Fruit fly (Drosophila melanogaster) whole organism, embryonic: ENCODE measurements around the gene tai.

ENCODE experiments used
- Ada2b ChIP-seq: fragments of 200-800 bp; sonication (Bioruptor generic); IDR thresholded peaks from 2 replicates; pipeline ENCODE4 v1.3.6; 2022; ENCODE audit warnings: missing biosample characterization, missing genetic modification characterization
- Atf3 ChIP-seq: fragments of 200-800 bp; sonication (Bioruptor generic); optimal IDR thresholded peaks from 3 replicates; lab custom pipeline; 2016; ENCODE audit warnings: missing biosample characterization, missing genetic modification characterization
- BtbVII ChIP-seq: fragments of 200-800 bp; sonication (Bioruptor generic); optimal IDR thresholded peaks from 3 replicates; lab custom pipeline; 2017; ENCODE audit warnings: missing biosample characterization, mild to moderate bottlenecking, missing genetic modification characterization
- C15 ChIP-seq: fragments of 200-800 bp; sonication (Bioruptor generic); IDR thresholded peaks from 3 replicates; pipeline ENCODE4 v1.3.6; 2022; ENCODE audit warnings: missing biosample characterization, missing genetic modification characterization
- CG10274 ChIP-seq: fragments of 200-800 bp; sonication (Bioruptor generic); optimal IDR thresholded peaks from 3 replicates; lab custom pipeline; 2017; ENCODE audit warnings: missing biosample characterization, mild to moderate bottlenecking, missing genetic modification characterization
- CG10366 ChIP-seq: fragments of 200-800 bp; sonication (Bioruptor generic); IDR thresholded peaks from 2 replicates; pipeline ENCODE4 v1.3.6; 2022; ENCODE audit warnings: missing biosample characterization, missing genetic modification characterization
- CG14441 ChIP-seq: fragments of 200-800 bp; sonication (Bioruptor generic); IDR thresholded peaks from 2 replicates; pipeline ENCODE4 v1.3.6; 2022; ENCODE audit warnings: missing biosample characterization, missing genetic modification characterization
- CG17359 ChIP-seq: fragments of 200-800 bp; sonication (Bioruptor generic); optimal IDR thresholded peaks from 3 replicates; lab custom pipeline; 2018; ENCODE audit warnings: missing biosample characterization, mild to moderate bottlenecking, missing genetic modification characterization, moderate library complexity
- CG18764 ChIP-seq: fragments of 200-800 bp; sonication (Bioruptor generic); optimal IDR thresholded peaks from 3 replicates; lab custom pipeline; 2016; ENCODE audit warnings: missing biosample characterization, missing genetic modification characterization
- CG31441 ChIP-seq: fragments of 200-800 bp; sonication (Bioruptor generic); IDR thresholded peaks from 2 replicates; pipeline ENCODE4 v1.3.6; 2022; ENCODE audit warnings: missing biosample characterization, missing genetic modification characterization
- CG32772 ChIP-seq: fragments of 200-800 bp; sonication (Bioruptor generic); IDR thresholded peaks from 2 replicates; pipeline ENCODE4 v1.3.6; 2022; ENCODE audit warnings: missing biosample characterization, missing genetic modification characterization
- CG34224 ChIP-seq: fragments of 200-800 bp; sonication (Bioruptor generic); IDR thresholded peaks from 3 replicates; pipeline ENCODE4 v1.3.6; 2022; ENCODE audit warnings: missing biosample characterization, missing genetic modification characterization; ENCODE audit not compliant: partially characterized antibody
- CG4854 ChIP-seq: fragments of 200-800 bp; sonication (Bioruptor generic); optimal IDR thresholded peaks from 2 replicates; lab custom pipeline; 2016; ENCODE audit warnings: missing biosample characterization, missing genetic modification characterization, inconsistent platforms
- CG6272 ChIP-seq: fragments of 200-800 bp; sonication (Bioruptor generic); IDR thresholded peaks from 2 replicates; pipeline ENCODE4 v1.3.6; 2022; ENCODE audit warnings: missing biosample characterization, missing genetic modification characterization
- CG7271 ChIP-seq: fragments of 200-800 bp; sonication (Bioruptor generic); optimal IDR thresholded peaks from 2 replicates; lab custom pipeline; 2018; ENCODE audit warnings: missing biosample characterization, mild to moderate bottlenecking, missing genetic modification characterization, moderate library complexity
- CG7786 ChIP-seq: fragments of 200-800 bp; sonication (Bioruptor generic); optimal IDR thresholded peaks from 2 replicates; lab custom pipeline; 2016; ENCODE audit warnings: missing biosample characterization, missing genetic modification characterization
- CG8290 ChIP-seq, 3 experiments: fragments of 200-800 bp; sonication (Bioruptor generic); optimal IDR thresholded peaks; 2 replicates each; lab custom pipeline; 2016 to 2019; ENCODE audit warnings: missing biosample characterization in 3 of 3, missing genetic modification characterization in 3 of 3, mild to moderate bottlenecking in 2 of 3, moderate library complexity in 1 of 3
- CG9727 ChIP-seq: fragments of 200-800 bp; sonication (Bioruptor generic); optimal IDR thresholded peaks from 3 replicates; lab custom pipeline; 2017; ENCODE audit warnings: missing biosample characterization, mild to moderate bottlenecking, missing genetic modification characterization
- CoRest ChIP-seq: fragments of 200-800 bp; sonication (Bioruptor generic); optimal IDR thresholded peaks from 3 replicates; lab custom pipeline; 2018; ENCODE audit warnings: missing biosample characterization, mild to moderate bottlenecking, missing genetic modification characterization, moderate library complexity
- E2f2 ChIP-seq: fragments of 200-800 bp; sonication (Bioruptor generic); IDR thresholded peaks from 2 replicates; pipeline ENCODE4 v1.3.6; 2022; ENCODE audit warnings: missing biosample characterization, missing genetic modification characterization
- ERR ChIP-seq: fragments of 200-800 bp; sonication (Bioruptor generic); optimal IDR thresholded peaks from 2 replicates; lab custom pipeline; 2016; ENCODE audit warnings: missing biosample characterization, missing genetic modification characterization
- Ets97D ChIP-seq: fragments of 200-800 bp; sonication (Bioruptor generic); optimal IDR thresholded peaks from 3 replicates; lab custom pipeline; 2016; ENCODE audit warnings: missing biosample characterization, missing genetic modification characterization
- H2.0 ChIP-seq: fragments of 200-800 bp; sonication (Bioruptor generic); IDR thresholded peaks from 2 replicates; pipeline ENCODE4 v1.3.6; 2022; ENCODE audit warnings: missing biosample characterization, missing genetic modification characterization
- HLH4C ChIP-seq: fragments of 200-800 bp; sonication (Bioruptor generic); IDR thresholded peaks from 3 replicates; pipeline ENCODE4 v1.3.6; 2022; ENCODE audit warnings: missing biosample characterization, missing genetic modification characterization; ENCODE audit not compliant: partially characterized antibody
- HLHmδ ChIP-seq: fragments of 200-800 bp; sonication (Bioruptor generic); optimal IDR thresholded peaks from 2 replicates; lab custom pipeline; 2018; ENCODE audit warnings: missing biosample characterization, mild to moderate bottlenecking, missing genetic modification characterization, moderate library complexity
- MBD-R2 ChIP-seq: fragments of 200-800 bp; sonication (Bioruptor generic); IDR thresholded peaks from 2 replicates; pipeline ENCODE4 v1.3.6; 2022; ENCODE audit warnings: missing biosample characterization, missing genetic modification characterization
- Meics ChIP-seq: fragments of 200-800 bp; sonication (Bioruptor generic); optimal IDR thresholded peaks from 2 replicates; lab custom pipeline; 2017; ENCODE audit warnings: missing biosample characterization, mild to moderate bottlenecking, missing genetic modification characterization
- Mrtf ChIP-seq: fragments of 200-800 bp; sonication (Bioruptor generic); IDR thresholded peaks from 3 replicates; pipeline ENCODE4 v1.3.6; 2022; ENCODE audit warnings: missing biosample characterization, missing genetic modification characterization
- NK7.1 ChIP-seq: fragments of 200-800 bp; sonication (Bioruptor generic); optimal IDR thresholded peaks from 3 replicates; lab custom pipeline; 2016; ENCODE audit warnings: missing biosample characterization, missing genetic modification characterization
- Rfx ChIP-seq: fragments of 200-800 bp; sonication (Bioruptor generic); IDR thresholded peaks from 2 replicates; pipeline ENCODE4 v1.3.6; 2022; ENCODE audit warnings: missing biosample characterization, missing genetic modification characterization
- Side ChIP-seq: fragments of 200-800 bp; sonication (Bioruptor generic); optimal IDR thresholded peaks from 2 replicates; lab custom pipeline; 2016; ENCODE audit warnings: missing biosample characterization, missing genetic modification characterization
- aop ChIP-seq: fragments of 200-800 bp; sonication (Bioruptor generic); IDR thresholded peaks from 2 replicates; pipeline ENCODE4 v1.3.6; 2022; ENCODE audit warnings: missing biosample characterization, missing genetic modification characterization
- chinmo ChIP-seq: fragments of 200-800 bp; sonication (Bioruptor generic); IDR thresholded peaks from 4 replicates; pipeline ENCODE4 v1.3.6; 2022; ENCODE audit warnings: missing biosample characterization, missing genetic modification characterization; ENCODE audit not compliant: partially characterized antibody
- chm ChIP-seq: fragments of 200-800 bp; sonication (Bioruptor generic); IDR thresholded peaks from 2 replicates; pipeline ENCODE4 v1.3.6; 2022; ENCODE audit warnings: missing biosample characterization, missing genetic modification characterization
- crp ChIP-seq, 2 experiments: fragments of 200-800 bp; sonication (Bioruptor generic); optimal IDR thresholded peaks; 2 replicates in 1 of 2; 3 replicates in 1 of 2; lab custom pipeline; 2017; ENCODE audit warnings: missing biosample characterization in 2 of 2, missing genetic modification characterization in 2 of 2, mild to moderate bottlenecking in 1 of 2, moderate library complexity in 1 of 2
- cwo ChIP-seq: fragments of 200-800 bp; sonication (Bioruptor generic); optimal IDR thresholded peaks from 3 replicates; lab custom pipeline; 2017; ENCODE audit warnings: missing biosample characterization, missing genetic modification characterization, mild to moderate bottlenecking, moderate library complexity, missing genetic modification reagents
- dmrt11E ChIP-seq: fragments of 200-800 bp; sonication (Bioruptor generic); optimal IDR thresholded peaks from 3 replicates; lab custom pipeline; 2018; ENCODE audit warnings: missing biosample characterization, mild to moderate bottlenecking, missing genetic modification characterization, moderate library complexity
- ems ChIP-seq: fragments of 200-800 bp; sonication (Bioruptor generic); optimal IDR thresholded peaks from 3 replicates; lab custom pipeline; 2016; ENCODE audit warnings: missing biosample characterization, missing genetic modification characterization
- fu2 ChIP-seq: fragments of 200-800 bp; sonication (Bioruptor generic); optimal IDR thresholded peaks from 2 replicates; lab custom pipeline; 2016; ENCODE audit warnings: missing biosample characterization, missing genetic modification characterization
- gem ChIP-seq: fragments of 200-800 bp; sonication (Bioruptor generic); optimal IDR thresholded peaks from 2 replicates; lab custom pipeline; 2019; ENCODE audit warnings: missing biosample characterization, mild to moderate bottlenecking, missing genetic modification characterization, moderate library complexity
- kay ChIP-seq: fragments of 200-800 bp; sonication (Bioruptor generic); optimal IDR thresholded peaks from 2 replicates; lab custom pipeline; 2016; ENCODE audit warnings: missing biosample characterization, missing genetic modification characterization
- ken ChIP-seq: fragments of 200-800 bp; sonication (Bioruptor generic); IDR thresholded peaks from 3 replicates; pipeline ENCODE4 v1.3.6; 2022; ENCODE audit warnings: missing biosample characterization, missing genetic modification characterization
- lmd ChIP-seq: fragments of 200-800 bp; sonication (Bioruptor generic); IDR thresholded peaks from 2 replicates; pipeline ENCODE4 v1.3.6; 2022; ENCODE audit warnings: missing biosample characterization, missing genetic modification characterization
- seq ChIP-seq: fragments of 200-800 bp; sonication (Bioruptor generic); IDR thresholded peaks from 2 replicates; pipeline ENCODE4 v1.3.6; 2022; ENCODE audit warnings: missing biosample characterization, missing genetic modification characterization
- sna ChIP-seq: fragments of 200-800 bp; sonication (Bioruptor generic); IDR thresholded peaks from 2 replicates; pipeline ENCODE4 v1.3.6; 2022; ENCODE audit warnings: missing biosample characterization, missing genetic modification characterization; ENCODE audit not compliant: partially characterized antibody
- so ChIP-seq: fragments of 200-800 bp; sonication (Bioruptor generic); IDR thresholded peaks from 3 replicates; pipeline ENCODE4 v1.3.6; 2022; ENCODE audit warnings: missing biosample characterization, missing genetic modification characterization
- tin ChIP-seq: fragments of 200-800 bp; sonication (Bioruptor generic); optimal IDR thresholded peaks from 3 replicates; lab custom pipeline; 2016; ENCODE audit warnings: missing biosample characterization, missing genetic modification characterization
- tup ChIP-seq: fragments of 200-800 bp; sonication (Bioruptor generic); optimal IDR thresholded peaks from 2 replicates; lab custom pipeline; 2016; ENCODE audit warnings: missing biosample characterization, mild to moderate bottlenecking, missing genetic modification characterization, moderate library complexity
- vnd ChIP-seq: fragments of 200-800 bp; sonication (Bioruptor generic); IDR thresholded peaks from 3 replicates; pipeline ENCODE4 v1.3.6; 2022; ENCODE audit warnings: missing biosample characterization, missing genetic modification characterization; ENCODE audit not compliant: partially characterized antibody
- z ChIP-seq: fragments of 200-800 bp; sonication (Bioruptor generic); IDR thresholded peaks from 3 replicates; pipeline ENCODE4 v1.3.6; 2022; ENCODE audit warnings: missing biosample characterization, missing genetic modification characterization
- zfh1 ChIP-seq: fragments of 200-800 bp; sonication (Bioruptor generic); IDR thresholded peaks from 3 replicates; pipeline ENCODE4 v1.3.6; 2022; ENCODE audit warnings: missing biosample characterization, missing genetic modification characterization
- zfh2 ChIP-seq: fragments of 200-800 bp; sonication (Bioruptor generic); optimal IDR thresholded peaks from 2 replicates; lab custom pipeline; 2016; ENCODE audit warnings: missing biosample characterization, missing genetic modification characterization

Gene tai

DNA sequence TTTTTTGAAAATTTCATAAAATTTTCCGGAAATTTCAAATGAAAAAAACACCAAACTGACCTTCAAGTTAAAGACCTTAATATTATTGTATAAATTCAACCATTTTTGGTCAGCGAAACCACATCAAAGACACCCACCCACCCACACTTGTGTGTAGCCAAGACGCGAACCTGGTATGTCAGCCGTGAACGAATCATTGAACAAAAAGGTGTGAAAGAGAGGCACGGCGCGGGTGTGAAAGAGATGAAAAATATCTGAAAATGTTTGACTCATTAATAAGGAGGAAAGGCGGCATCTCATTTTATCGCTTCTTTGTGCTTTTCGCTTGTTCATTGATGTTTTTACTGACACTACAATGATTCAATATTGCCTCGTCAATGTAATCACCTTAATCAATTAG lies 8.2 kb upstream of the tai start (continued):
- TF ChIP-seq z (GFP tag; lab: Robert Waterston, UW) (no peak), E2f2 (GFP tag; lab: Robert Waterston, UW) (no peak; the same call in 1 of the 2 replicates), BtbVII (no peak), CG10274 (no peak), sna (GFP tag; lab: Robert Waterston, UW) (no peak), ken (GFP tag; lab: Robert Waterston, UW) (no peak), NK7.1 (GFP tag; lab: Kevin White, UChicago) (no peak), C15 (GFP tag; lab: Robert Waterston, UW) (no peak), Mrtf (GFP tag; lab: Robert Waterston, UW) (no peak), CG10366 (GFP tag; lab: Robert Waterston, UW) (no peak), CG4854 (GFP tag; lab: Kevin White, UChicago) (no peak), tup (no peak), CG14441 (GFP tag; lab: Robert Waterston, UW) (peak; percentile 62; the same call in 1 of the 2 replicates), ems (GFP tag; lab: Kevin White, UChicago) (no peak), H2.0 (GFP tag; lab: Robert Waterston, UW) (no peak), tin (no peak), Rfx (GFP tag; lab: Robert Waterston, UW) (0 out of 2 replicates have a peak, but pooled peaks have one; percentile 37), crp (GFP tag; optimal IDR thresholded peaks at IDR 0.05; lab: Kevin White, UChicago) (peak in 1 of 2 experiments; percentile 11), seq (GFP tag; lab: Robert Waterston, UW) (no peak), CG31441 (GFP tag; lab: Robert Waterston, UW) (no peak), zfh2 (GFP tag; lab: Kevin White, UChicago) (no peak), Ada2b (no peak), HLHmδ (GFP tag; lab: Kevin White, UChicago) (no peak), kay (GFP tag; lab: Kevin White, UChicago) (peak; percentile 77), so (GFP tag; lab: Robert Waterston, UW) (no peak), CG9727 (GFP tag; lab: Kevin White, UChicago) (no peak), vnd (no peak), ERR (GFP tag; lab: Kevin White, UChicago) (no peak), CG17359 (tag; lab: Kevin White, UChicago) (no peak), Ets97D (GFP tag; lab: Kevin White, UChicago) (no peak), gem (no peak), zfh1 (no peak), Meics (GFP tag; lab: Kevin White, UChicago) (no peak), HLH4C (no peak), CG7786 (no peak), aop (GFP tag; lab: Robert Waterston, UW) (no peak), lmd (GFP tag; lab: Robert Waterston, UW) (no peak), MBD-R2 (GFP tag; lab: Robert Waterston, UW) (no peak), chinmo (GFP tag; lab: Robert Waterston, UW) (peak; percentile 67; the same call in 2 of the 4 replicates), cwo (no peak), CG8290 (GFP tag; optimal IDR thresholded peaks at IDR 0.05; lab: Kevin White, UChicago) (no peak), CG8290 (tag; optimal IDR thresholded peaks at IDR 0.05; lab: Kevin White, UChicago) (peak in 1 of 2 experiments; percentile 79), fu2 (GFP tag; lab: Kevin White, UChicago) (no peak), CG34224 (GFP tag; lab: Robert Waterston, UW) (no peak), CG7271 (tag; lab: Kevin White, UChicago) (no peak), Atf3 (GFP tag; lab: Kevin White, UChicago) (no peak), Side (GFP tag; lab: Kevin White, UChicago) (no peak), CG32772 (no peak), chm (no peak; the same call in 1 of the 2 replicates), CG18764 (no peak), CoRest (tag; lab: Kevin White, UChicago) (peak; percentile 22), CG6272 (GFP tag; lab: Robert Waterston, UW) (no peak), dmrt11E (tag; lab: Kevin White, UChicago) (no peak)
